Worm (Caenorhabditis elegans) whole organism, L2 larva: ENCODE data around the gene F01D5.5.

Source experiments
- blmp-1 ChIP-seq: sonication (generic microtip); optimal IDR thresholded peaks from 2 replicates; lab custom pipeline; 2017; ENCODE audit warnings: missing genetic modification characterization, mild to moderate bottlenecking, missing compliant biosample characterization, antibody characterized with exemption, moderate library complexity; ENCODE audit not compliant: insufficient read depth
- fos-1 ChIP-seq: fragments of 150-350 bp; optimal IDR thresholded peaks from 2 replicates; lab custom pipeline; 2014; ENCODE audit warnings: missing biosample characterization, missing genetic modification characterization
- lin-39 ChIP-seq: fragments of 150-350 bp; optimal IDR thresholded peaks from 2 replicates; lab custom pipeline; 2014; ENCODE audit warnings: missing biosample characterization, missing genetic modification reagents, missing genetic modification characterization
- nhr-11 ChIP-seq: fragments of 150-350 bp; optimal IDR thresholded peaks from 2 replicates; lab custom pipeline; 2014; ENCODE audit warnings: missing biosample characterization, missing genetic modification characterization
- snpc-4 ChIP-seq: fragments of 150-350 bp; optimal IDR thresholded peaks from 2 replicates; lab custom pipeline; 2014; ENCODE audit warnings: missing biosample characterization, missing genetic modification characterization

ce11 chrII:14040204-14040842 lies 38.2 kb upstream of the F01D5.5 start:
- TF ChIP-seq snpc-4 (peak; percentile 51), blmp-1 (peak; percentile 60), nhr-11 (tag; lab: Kevin White, UChicago) (peak; percentile 21), lin-39 (tag; lab: Kevin White, UChicago) (no peak), fos-1 (tag; lab: Kevin White, UChicago) (peak; percentile 67)
